Worm (Caenorhabditis elegans): ENCODE data around the gene pals-38.

Gene pals-38

DNA sequence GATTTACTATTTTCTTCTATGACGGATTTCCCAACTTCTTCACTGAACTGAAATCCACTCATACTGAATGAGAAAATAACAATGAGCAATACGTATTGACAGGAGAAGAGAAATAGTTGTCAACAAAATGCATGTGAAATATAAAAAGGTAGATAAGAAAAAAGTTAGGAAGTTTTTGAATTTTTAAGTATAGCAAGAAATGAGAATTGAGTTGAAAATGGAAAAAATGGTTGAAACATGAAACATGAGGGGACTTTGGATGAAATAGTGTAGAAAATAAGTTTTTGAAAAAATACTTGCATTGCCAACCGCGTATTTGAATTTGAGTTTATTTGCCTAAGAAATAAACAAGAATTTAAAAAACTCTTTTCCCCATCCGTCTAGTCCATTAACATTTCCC, at the start of gene pals-38, which contains the start of gene C54D10.9:
pals-38 (minus strand) TSS at position 101 of the 400 bp plus-strand sequence.
C54D10.9 (plus strand) TSS at position 259 of the 400 bp plus-strand sequence.
- TF ChIP-seq unc-62 (GFP tag; optimal IDR thresholded peaks at IDR 0.05): no peak

DNA sequence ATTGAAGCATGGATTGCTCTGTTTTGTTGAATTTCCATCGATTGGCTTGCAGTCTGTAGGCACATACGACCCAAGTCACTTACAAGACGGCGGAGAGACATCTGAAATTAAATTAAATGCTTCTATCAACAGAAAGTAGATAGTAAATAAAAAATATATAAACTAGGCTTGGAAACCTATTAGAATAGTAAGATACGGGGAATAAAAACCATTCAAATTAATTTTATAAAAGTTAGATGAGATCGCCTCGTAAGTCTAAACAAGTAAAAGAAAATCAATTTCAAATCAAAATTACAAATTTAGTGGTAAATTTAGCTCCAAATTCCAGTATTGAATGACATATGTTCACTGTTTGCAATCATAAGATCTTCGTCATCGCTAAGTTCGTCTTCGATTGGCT, 47.7 kb upstream of the pals-38 start, which contains the start of gene mrps-11:
mrps-11 (minus strand) TSS at position 101 of the 400 bp plus-strand sequence.
- TF ChIP-seq unc-62 (GFP tag; optimal IDR thresholded peaks at IDR 0.05): no peak

DNA sequence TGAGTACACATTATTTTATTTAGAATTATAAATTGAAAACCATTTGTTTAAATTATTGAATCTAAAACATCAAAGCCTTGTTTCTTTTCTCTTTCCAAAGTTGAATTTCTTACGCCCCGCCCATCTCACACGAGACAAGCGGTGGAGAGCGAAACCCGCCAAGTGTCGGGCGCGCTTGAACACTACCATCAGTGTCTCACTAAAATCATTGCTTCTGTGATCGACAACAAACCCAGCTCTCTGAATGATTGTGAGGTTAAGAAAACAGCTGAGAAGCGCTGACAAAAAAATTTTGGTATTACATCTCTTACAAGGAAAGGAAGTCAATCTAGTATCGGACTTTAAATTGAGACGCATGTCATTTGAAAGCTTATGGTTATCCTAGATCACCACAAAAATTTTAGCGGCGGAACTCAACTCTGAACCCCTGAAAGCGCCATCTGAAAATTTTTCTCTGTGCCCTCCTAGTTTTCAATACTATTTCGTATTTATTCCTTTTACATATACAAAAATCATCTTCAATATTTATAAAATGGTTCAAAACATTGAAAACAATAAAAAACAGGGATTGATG, 44.4 kb upstream of the pals-38 start:
- TF ChIP-seq unc-62 (GFP tag; optimal IDR thresholded peaks at IDR 0.05): no peak

DNA sequence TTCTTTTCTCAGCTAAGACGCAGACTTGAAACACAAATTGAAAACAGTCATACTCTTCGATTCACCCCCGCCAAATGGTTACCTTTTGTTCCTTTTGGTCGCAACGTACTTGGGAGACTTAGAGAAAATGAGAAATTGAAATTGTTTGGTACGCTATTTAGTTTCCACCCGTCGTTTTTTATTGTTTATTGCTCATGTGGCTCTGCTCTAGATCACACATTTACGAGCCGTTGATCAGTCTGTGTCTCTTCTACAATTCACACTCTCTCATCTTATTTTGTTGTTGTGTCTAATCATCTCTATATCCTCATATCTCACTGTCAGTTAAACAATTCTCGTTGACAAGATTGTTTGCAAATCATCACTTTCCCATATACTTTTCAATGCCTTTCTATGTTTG, 41.2 kb upstream of the pals-38 start:
- TF ChIP-seq unc-62 (GFP tag; optimal IDR thresholded peaks at IDR 0.05): no peak

DNA sequence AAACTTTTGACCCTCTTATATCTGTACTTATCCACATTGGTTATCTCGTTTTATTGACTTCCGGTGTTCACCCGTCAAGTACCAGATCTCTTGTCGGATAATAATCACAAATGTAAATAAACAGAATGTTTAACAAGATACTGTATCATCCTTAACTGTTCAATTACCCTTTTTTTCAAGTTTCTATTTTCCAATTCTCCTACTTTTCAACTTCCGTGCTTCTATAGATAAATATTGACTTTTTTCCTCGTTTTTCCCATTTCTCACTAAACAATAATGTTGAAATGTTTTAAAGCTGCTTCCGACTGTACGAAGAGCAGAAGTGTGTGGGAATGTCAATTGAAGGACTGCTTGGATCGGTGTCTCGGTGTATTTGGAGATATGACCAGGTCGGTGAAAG, 40.1 kb upstream of the pals-38 start, which contains the start of gene inx-11:
inx-11 (plus strand) TSS at position 301 of the 400 bp plus-strand sequence.
- TF ChIP-seq unc-62 (GFP tag; optimal IDR thresholded peaks at IDR 0.05): no peak

DNA sequence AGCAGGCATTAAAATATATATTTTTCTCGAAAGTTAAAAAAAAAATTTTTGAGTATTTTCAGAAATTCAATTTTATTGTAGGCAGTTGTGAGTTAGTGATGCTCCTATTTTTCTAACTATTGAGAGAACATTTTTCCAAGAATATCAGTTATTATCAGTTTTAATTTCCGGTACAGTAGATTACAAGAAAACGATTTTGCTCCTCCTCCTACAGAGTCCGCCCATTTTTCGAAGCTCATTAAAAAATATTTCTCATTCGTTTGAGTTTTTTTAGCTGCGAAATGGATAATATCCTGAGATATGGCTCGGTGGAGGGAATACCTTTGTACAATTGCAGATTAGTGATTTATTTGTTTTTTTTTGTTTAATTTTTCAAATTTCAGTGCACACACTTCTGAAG, 37.8 kb upstream of the pals-38 start, which contains the start of gene srt-39:
srt-39 (plus strand) TSS at position 301 of the 400 bp plus-strand sequence.
- no peak for TF ChIP-seq unc-62 (GFP tag; optimal IDR thresholded peaks at IDR 0.05)

DNA sequence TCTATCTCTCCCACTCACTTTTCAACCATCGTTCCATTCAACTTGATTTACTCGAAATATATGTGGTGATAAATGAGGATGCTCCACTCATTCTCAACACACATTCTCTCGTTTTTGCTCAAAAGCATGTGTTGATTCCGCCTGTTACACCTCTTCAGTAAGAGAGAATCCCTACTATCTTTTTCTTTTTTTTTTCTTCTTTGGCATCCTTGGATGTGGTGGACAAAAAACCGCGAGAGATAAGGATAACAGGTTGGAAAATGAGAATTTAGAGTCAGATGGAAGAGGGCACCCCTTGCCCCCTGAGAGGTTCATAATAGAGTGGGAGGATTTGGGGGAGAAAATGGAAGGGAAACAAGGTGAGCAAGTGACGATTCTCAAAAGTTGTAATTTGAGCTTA, 32.2 kb upstream of the pals-38 start:
- no peak for TF ChIP-seq unc-62 (GFP tag; optimal IDR thresholded peaks at IDR 0.05)

DNA sequence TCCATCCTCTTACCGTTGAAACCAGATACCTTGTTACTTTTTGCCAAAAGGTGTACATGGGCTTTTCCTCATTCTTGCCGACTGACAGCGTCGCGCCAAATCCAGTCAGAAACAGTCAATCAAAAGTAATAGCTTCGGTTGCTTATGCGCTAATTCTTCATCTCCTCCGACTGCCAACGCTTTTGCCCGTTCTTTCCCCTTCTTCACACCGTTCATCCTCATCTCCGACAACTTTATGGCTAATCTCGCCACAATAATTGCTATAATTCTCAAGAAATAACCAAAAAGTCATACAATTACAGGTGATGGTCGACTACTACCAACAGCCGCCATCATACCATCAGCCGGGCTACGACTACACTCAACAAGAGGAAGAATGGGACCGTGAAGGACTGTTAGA, 31.3 kb upstream of the pals-38 start, which contains the start of gene atn-1:
atn-1 (plus strand) TSS at position 301 of the 400 bp plus-strand sequence.
- no peak for TF ChIP-seq unc-62 (GFP tag; optimal IDR thresholded peaks at IDR 0.05)

DNA sequence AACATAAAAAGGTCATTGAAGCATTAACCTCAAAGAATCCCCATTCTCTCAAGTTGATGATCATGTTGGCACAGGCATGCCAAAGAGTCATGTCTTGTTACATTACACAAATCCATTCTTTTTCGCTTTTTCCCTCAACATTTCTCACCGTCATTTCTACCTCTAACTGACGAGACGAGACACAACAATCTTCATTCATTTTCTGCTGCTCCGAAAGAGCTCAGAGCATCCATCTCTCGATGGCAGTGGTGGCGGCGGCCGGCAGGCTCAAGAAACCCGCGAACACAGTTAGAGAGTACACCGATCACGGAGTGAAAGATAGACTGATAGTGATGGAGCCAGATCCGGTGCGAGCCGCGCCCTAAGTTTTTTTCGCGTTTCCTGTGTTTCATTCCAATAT, 30.3 kb upstream of the pals-38 start:
- no peak for TF ChIP-seq unc-62 (GFP tag; optimal IDR thresholded peaks at IDR 0.05)

DNA sequence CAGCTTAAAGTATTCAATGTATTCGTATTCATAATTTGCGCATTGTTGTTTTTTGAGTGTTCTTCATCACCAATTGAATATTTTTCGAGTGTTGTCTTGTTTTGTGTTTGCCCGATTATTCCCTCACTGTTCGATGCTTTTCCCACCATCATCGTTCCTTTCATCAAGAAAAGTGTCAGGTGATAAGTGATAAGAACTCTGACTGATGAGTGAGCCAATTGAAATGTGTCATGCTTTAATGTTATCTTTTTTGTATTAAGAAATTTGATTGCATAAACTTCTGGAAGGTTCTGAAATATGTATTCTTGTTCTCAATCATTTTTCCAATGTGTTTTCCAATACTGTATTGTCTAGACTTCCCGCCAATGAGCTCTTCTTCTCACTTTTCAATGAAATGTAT, 28.6 kb upstream of the pals-38 start:
- TF ChIP-seq unc-62 (GFP tag; optimal IDR thresholded peaks at IDR 0.05): no peak

DNA sequence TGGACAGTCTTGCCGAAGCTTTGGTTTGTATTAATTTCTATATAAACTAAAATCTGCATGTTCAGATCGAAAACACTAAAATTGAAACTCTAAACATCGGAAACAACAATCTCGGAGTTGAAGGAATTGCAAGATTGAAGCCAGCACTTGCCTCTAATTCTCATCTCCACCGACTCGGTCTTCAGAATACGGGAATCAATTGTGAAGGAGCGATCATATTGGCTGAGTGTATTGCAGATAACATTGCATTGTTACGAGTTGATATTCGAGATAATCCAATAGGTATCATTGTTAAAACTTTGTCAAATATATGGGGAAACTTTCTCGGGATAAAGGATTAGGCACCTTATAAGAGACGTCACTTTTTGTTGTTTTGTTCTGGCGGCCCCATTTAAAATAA, 23.5 kb upstream of the pals-38 start:
- TF ChIP-seq unc-62 (GFP tag; optimal IDR thresholded peaks at IDR 0.05): no peak

DNA sequence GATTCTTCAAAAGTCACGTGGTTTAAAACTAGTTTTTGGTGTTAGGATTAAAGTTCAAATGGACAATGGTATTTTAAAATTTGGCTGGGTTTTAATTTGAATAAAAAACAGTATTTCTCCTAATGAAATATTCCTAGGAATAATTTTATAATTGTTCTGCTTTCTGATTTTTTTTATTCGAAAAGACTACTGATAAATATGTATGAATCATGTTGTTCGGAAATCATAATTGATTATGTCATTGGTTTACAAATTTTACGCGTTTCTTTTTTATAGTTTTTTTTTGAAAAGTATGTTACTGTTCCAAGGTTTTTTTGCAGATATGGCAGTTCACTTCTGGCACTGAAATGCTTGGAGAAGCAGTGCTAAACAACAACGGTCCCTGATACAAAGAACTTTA, 21.6 kb upstream of the pals-38 start, which contains the start of gene F28C1.3:
F28C1.3 (plus strand) TSS at position 301 of the 400 bp plus-strand sequence.
- TF ChIP-seq unc-62 (GFP tag; optimal IDR thresholded peaks at IDR 0.05): no peak

DNA sequence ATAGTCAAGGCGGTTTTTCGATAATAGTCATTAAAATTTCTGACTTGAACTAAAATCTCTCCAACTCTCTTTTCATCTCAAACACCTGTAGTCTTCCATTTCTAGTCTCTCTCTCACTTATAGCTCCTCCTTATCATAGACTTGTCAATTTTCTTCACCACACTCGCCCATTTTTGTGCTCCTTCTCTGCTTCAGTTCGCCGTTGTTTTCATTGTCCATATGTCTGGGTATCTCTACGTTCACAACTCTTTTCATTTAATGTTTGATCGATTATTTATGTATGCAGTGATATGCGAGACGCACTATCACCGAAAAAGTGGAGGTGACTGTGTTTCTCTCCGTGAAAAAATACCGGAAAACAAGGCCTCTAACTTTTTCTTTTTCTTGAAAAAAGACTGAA, 21.0 kb upstream of the pals-38 start:
- TF ChIP-seq unc-62 (GFP tag; optimal IDR thresholded peaks at IDR 0.05): no peak

DNA sequence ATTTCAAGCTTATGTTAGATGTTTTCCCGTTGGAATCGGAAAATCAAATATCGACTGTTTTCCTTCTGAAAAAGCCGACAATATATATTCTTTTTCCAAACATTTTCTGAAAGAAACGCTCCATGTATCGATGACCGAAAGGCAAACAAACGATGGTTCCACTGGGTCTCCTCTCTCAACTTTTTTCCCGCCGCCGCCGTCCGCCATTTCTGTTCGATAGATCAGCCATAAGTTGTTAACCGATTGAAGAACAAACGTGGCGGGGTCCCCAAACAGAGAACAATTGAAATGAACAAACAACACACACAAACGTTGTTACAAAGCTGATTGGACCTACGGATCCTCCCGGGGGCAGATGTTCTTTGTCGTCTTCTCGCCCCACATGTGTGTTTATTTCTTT, 19.9 kb upstream of the pals-38 start:
- no peak for TF ChIP-seq unc-62 (GFP tag; optimal IDR thresholded peaks at IDR 0.05)

DNA sequence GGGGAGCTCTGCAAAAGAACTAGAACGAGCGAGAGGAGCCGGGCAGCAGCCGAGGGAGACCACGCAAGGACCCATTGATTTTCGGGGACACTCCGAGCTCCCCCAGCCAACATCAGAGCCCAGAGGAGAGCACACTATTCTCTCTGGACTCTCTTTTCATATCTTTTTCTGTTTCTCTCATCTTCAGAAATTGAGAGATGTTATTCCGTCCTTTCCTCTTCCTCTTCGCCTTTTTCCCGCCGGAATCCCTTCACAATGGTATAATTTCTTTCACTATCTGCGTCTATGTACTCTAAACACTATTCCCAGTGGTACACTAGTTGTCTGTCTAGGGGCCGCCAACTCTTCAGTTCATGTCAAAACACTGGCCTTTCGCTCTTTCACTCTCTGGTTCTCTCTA, 18.6 kb upstream of the pals-38 start:
- no peak for TF ChIP-seq unc-62 (GFP tag; optimal IDR thresholded peaks at IDR 0.05)

DNA sequence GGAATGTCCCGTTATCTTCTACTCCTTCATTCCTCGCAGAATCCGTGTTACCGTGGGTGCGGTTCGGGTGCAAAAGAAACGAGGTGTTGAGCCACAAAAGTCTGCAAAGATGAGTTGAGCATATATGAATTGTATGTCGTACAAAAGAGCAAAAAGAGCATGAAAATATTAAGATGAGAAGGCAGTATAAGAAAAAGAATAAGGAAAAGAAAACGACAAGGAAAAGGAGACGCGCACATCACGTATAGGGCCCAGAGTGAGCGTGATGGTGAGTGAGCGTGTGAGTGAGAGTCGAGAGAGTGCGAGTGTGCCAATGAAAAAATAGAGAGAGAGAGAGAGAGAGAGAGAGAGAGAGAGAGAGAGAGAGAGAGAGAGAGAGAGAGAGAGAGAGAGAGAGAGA, 16.1 kb upstream of the pals-38 start, which contains the start of gene egl-10:
egl-10 (minus strand) TSS at position 101 of the 400 bp plus-strand sequence.
- TF ChIP-seq unc-62 (GFP tag; optimal IDR thresholded peaks at IDR 0.05): no peak

DNA sequence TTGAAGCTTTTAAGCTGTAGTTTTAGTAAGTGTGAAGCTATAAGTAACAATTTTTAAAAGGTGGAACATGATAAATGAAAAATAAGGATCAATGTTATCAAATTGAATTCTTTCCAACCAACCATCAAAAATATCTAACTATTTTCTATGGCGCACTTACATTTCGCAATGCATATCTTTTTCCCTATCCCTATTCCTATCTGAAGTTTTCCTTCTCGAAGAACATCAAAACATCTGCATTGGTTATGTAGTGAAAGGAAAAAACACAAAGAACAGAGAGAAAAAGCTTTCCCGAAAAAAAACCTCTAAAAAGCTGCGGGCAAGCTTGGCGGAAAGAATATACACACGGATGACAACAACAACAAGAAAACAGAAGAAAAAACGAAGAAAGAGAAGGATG, 13.8 kb upstream of the pals-38 start:
- TF ChIP-seq unc-62 (GFP tag; optimal IDR thresholded peaks at IDR 0.05): no peak

DNA sequence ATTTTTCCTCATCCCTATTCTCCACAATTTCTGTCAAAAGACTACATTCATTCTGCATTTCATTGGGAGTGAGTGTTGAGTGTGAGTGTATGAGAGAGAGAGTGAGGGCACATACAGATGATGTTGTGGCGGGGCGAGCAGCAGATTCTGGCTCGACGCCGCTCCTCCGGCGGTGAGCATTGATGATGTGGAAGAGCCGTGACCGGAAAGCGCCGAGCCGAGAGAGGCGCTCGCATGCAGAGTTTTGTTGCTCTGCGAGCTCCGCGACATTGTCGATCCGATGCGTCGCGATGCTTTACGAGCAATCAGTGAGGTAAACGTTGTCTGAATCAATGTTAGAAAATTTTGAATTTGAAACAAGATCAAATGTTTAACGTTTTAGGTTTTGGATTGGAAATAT, 8.9 kb upstream of the pals-38 start:
- TF ChIP-seq unc-62 (GFP tag; optimal IDR thresholded peaks at IDR 0.05): no peak
